Fruit fly (Drosophila melanogaster) whole organism, embryonic: ENCODE measurements around the gene CG9839.

Source experiments
- Abd-B ChIP-seq: fragments of 200-800 bp; sonication (Bioruptor generic); optimal IDR thresholded peaks from 2 replicates; lab custom pipeline; 2018; ENCODE audit warnings: missing biosample characterization, mild to moderate bottlenecking, missing genetic modification characterization, moderate library complexity
- Ada2b ChIP-seq: fragments of 200-800 bp; sonication (Bioruptor generic); IDR thresholded peaks from 2 replicates; pipeline ENCODE4 v1.3.6; 2022; ENCODE audit warnings: missing biosample characterization, missing genetic modification characterization
- Awh ChIP-seq: fragments of 200-800 bp; sonication (Bioruptor generic); IDR thresholded peaks from 2 replicates; pipeline ENCODE4, ENCODE4 v1.3.6; 2022; ENCODE audit warnings: missing biosample characterization, missing genetic modification characterization
- B-H2 ChIP-seq: fragments of 200-800 bp; sonication (Bioruptor generic); optimal IDR thresholded peaks from 2 replicates; lab custom pipeline; 2018; ENCODE audit warnings: missing biosample characterization, mild to moderate bottlenecking, missing genetic modification characterization
- Bdp1 ChIP-seq: fragments of 200-800 bp; sonication (Bioruptor generic); optimal IDR thresholded peaks from 3 replicates; lab custom pipeline; 2016; ENCODE audit warnings: missing biosample characterization, missing genetic modification characterization
- CG10979 ChIP-seq: fragments of 200-800 bp; sonication (Bioruptor generic); optimal IDR thresholded peaks from 2 replicates; lab custom pipeline; 2018; ENCODE audit warnings: missing biosample characterization, mild to moderate bottlenecking, missing genetic modification characterization, moderate library complexity
- CG11560 ChIP-seq: fragments of 200-800 bp; sonication (Bioruptor generic); IDR thresholded peaks from 3 replicates; pipeline ENCODE4 v1.3.6; 2022; ENCODE audit warnings: missing biosample characterization, missing genetic modification characterization
- CG12071 ChIP-seq: fragments of 200-800 bp; sonication (Bioruptor generic); optimal IDR thresholded peaks from 3 replicates; lab custom pipeline; 2018; ENCODE audit warnings: missing biosample characterization, mild to moderate bottlenecking, missing genetic modification characterization
- CG12942 ChIP-seq: fragments of 200-800 bp; sonication (Bioruptor generic); optimal IDR thresholded peaks from 3 replicates; lab custom pipeline; 2016; ENCODE audit warnings: missing biosample characterization, missing genetic modification characterization
- CG15073 ChIP-seq: fragments of 200-800 bp; sonication (Bioruptor generic); optimal IDR thresholded peaks from 2 replicates; lab custom pipeline; 2016; ENCODE audit warnings: missing biosample characterization, missing genetic modification characterization
- CG15514 ChIP-seq: fragments of 200-800 bp; sonication (Bioruptor generic); optimal IDR thresholded peaks from 3 replicates; lab custom pipeline; 2017; ENCODE audit warnings: missing biosample characterization, missing genetic modification characterization, mild to moderate bottlenecking, moderate library complexity, missing genetic modification reagents
- CG1647 ChIP-seq: fragments of 200-800 bp; sonication (Bioruptor generic); optimal IDR thresholded peaks from 3 replicates; lab custom pipeline; 2016; ENCODE audit warnings: missing biosample characterization, missing genetic modification characterization
- CG17385 ChIP-seq: fragments of 200-800 bp; sonication (Bioruptor generic); optimal IDR thresholded peaks from 3 replicates; lab custom pipeline; 2018; ENCODE audit warnings: missing biosample characterization, mild to moderate bottlenecking, missing genetic modification characterization
- CG30403 ChIP-seq: fragments of 200-800 bp; sonication (Bioruptor generic); optimal IDR thresholded peaks from 3 replicates; lab custom pipeline; 2016; ENCODE audit warnings: missing biosample characterization, missing genetic modification characterization
- CG31441 ChIP-seq: fragments of 200-800 bp; sonication (Bioruptor generic); IDR thresholded peaks from 2 replicates; pipeline ENCODE4 v1.3.6; 2022; ENCODE audit warnings: missing biosample characterization, missing genetic modification characterization
- CG4328 ChIP-seq: fragments of 200-800 bp; sonication (Bioruptor generic); optimal IDR thresholded peaks from 3 replicates; lab custom pipeline; 2017; ENCODE audit warnings: missing biosample characterization, missing genetic modification reagents, missing genetic modification characterization
- CG4707 ChIP-seq: fragments of 200-800 bp; sonication (Bioruptor generic); optimal IDR thresholded peaks from 2 replicates; lab custom pipeline; 2018; ENCODE audit warnings: missing biosample characterization, mild to moderate bottlenecking, missing genetic modification characterization, moderate library complexity
- CG9215 ChIP-seq: fragments of 200-800 bp; sonication (Bioruptor generic); IDR thresholded peaks from 2 replicates; pipeline ENCODE4 v1.3.6; 2022; ENCODE audit warnings: missing biosample characterization, missing genetic modification characterization
- CG9609 ChIP-seq: fragments of 200-800 bp; sonication (Bioruptor generic); optimal IDR thresholded peaks from 3 replicates; lab custom pipeline; 2016; ENCODE audit warnings: missing biosample characterization, missing genetic modification characterization
- Camta ChIP-seq: fragments of 200-800 bp; sonication (Bioruptor generic); optimal IDR thresholded peaks from 2 replicates; lab custom pipeline; 2016; ENCODE audit warnings: missing biosample characterization, missing genetic modification characterization
- Dbx ChIP-seq: fragments of 200-800 bp; sonication (Bioruptor generic); IDR thresholded peaks from 3 replicates; pipeline ENCODE4 v1.3.6; 2022; ENCODE audit warnings: missing biosample characterization, missing genetic modification characterization
- Dll ChIP-seq: fragments of 200-800 bp; sonication (Bioruptor generic); IDR thresholded peaks from 4 replicates; pipeline ENCODE4 v1.3.6; 2022; ENCODE audit warnings: missing biosample characterization, missing genetic modification characterization; ENCODE audit not compliant: partially characterized antibody
- Fer2 ChIP-seq: fragments of 200-800 bp; sonication (Bioruptor generic); optimal IDR thresholded peaks from 2 replicates; lab custom pipeline; 2018; ENCODE audit warnings: missing biosample characterization, mild to moderate bottlenecking, missing genetic modification characterization, moderate library complexity
- HmgD ChIP-seq: fragments of 200-800 bp; sonication (Bioruptor generic); optimal IDR thresholded peaks from 3 replicates; lab custom pipeline; 2016; ENCODE audit warnings: missing biosample characterization, missing genetic modification characterization
- Max ChIP-seq: fragments of 200-800 bp; sonication (Bioruptor generic); optimal IDR thresholded peaks from 2 replicates; lab custom pipeline; 2016; ENCODE audit warnings: missing biosample characterization, mild to moderate bottlenecking, missing genetic modification characterization
- NFAT ChIP-seq: fragments of 200-800 bp; sonication (Bioruptor generic); IDR thresholded peaks from 2 replicates; pipeline ENCODE4 v1.3.6; 2022; ENCODE audit warnings: missing biosample characterization, missing genetic modification characterization
- Side ChIP-seq: fragments of 200-800 bp; sonication (Bioruptor generic); optimal IDR thresholded peaks from 2 replicates; lab custom pipeline; 2016; ENCODE audit warnings: missing biosample characterization, missing genetic modification characterization
- Sox100B ChIP-seq: fragments of 200-800 bp; sonication (Bioruptor generic); optimal IDR thresholded peaks from 3 replicates; lab custom pipeline; 2018; ENCODE audit warnings: missing biosample characterization, mild to moderate bottlenecking, missing genetic modification characterization
- Trl ChIP-seq, 3 experiments: fragments of >200 bp in 2 of 3; fragments of 200-800 bp in 1 of 3; sonication (Bioruptor generic) in 1 of 3; optimal IDR thresholded peaks; 2 replicates in 1 of 3; 3 replicates in 2 of 3; lab custom pipeline; 2016 to 2017; ENCODE audit warnings: missing biosample characterization in 1 of 3, missing genetic modification characterization in 1 of 3
- Xbp1 ChIP-seq: fragments of 200-800 bp; sonication (Bioruptor generic); optimal IDR thresholded peaks from 3 replicates; lab custom pipeline; 2016; ENCODE audit warnings: missing biosample characterization, mild to moderate bottlenecking, missing genetic modification characterization
- bcd ChIP-seq: fragments of 200-800 bp; sonication (Bioruptor generic); optimal IDR thresholded peaks from 2 replicates; lab custom pipeline; 2017; ENCODE audit warnings: missing biosample characterization, mild to moderate bottlenecking, missing genetic modification characterization
- chn ChIP-seq: fragments of 200-800 bp; sonication (Bioruptor generic); optimal IDR thresholded peaks from 2 replicates; lab custom pipeline; 2016; ENCODE audit warnings: missing biosample characterization, missing genetic modification characterization
- crol ChIP-seq: fragments of 200-800 bp; sonication (Bioruptor generic); IDR thresholded peaks from 2 replicates; pipeline ENCODE4 v1.3.6; 2022; ENCODE audit warnings: missing biosample characterization, missing genetic modification characterization
- dm ChIP-seq: fragments of 200-800 bp; sonication (Bioruptor generic); optimal IDR thresholded peaks from 3 replicates; lab custom pipeline; 2016; ENCODE audit warnings: missing biosample characterization, missing genetic modification characterization
- dmrt99B ChIP-seq: fragments of 200-800 bp; sonication (Bioruptor generic); optimal IDR thresholded peaks from 2 replicates; lab custom pipeline; 2018; ENCODE audit warnings: missing biosample characterization, mild to moderate bottlenecking, missing genetic modification characterization, moderate library complexity
- eyg ChIP-seq: fragments of 200-800 bp; sonication (Bioruptor generic); optimal IDR thresholded peaks from 3 replicates; lab custom pipeline; 2016; ENCODE audit warnings: missing biosample characterization, missing genetic modification characterization
- kay ChIP-seq: fragments of 200-800 bp; sonication (Bioruptor generic); optimal IDR thresholded peaks from 2 replicates; lab custom pipeline; 2016; ENCODE audit warnings: missing biosample characterization, missing genetic modification characterization
- klu ChIP-seq: fragments of 200-800 bp; sonication (Bioruptor generic); IDR thresholded peaks from 2 replicates; pipeline ENCODE4 v1.3.6; 2022; ENCODE audit warnings: missing biosample characterization, missing genetic modification characterization
- lbe ChIP-seq: fragments of 200-800 bp; sonication (Bioruptor generic); optimal IDR thresholded peaks from 2 replicates; lab custom pipeline; 2016; ENCODE audit warnings: missing biosample characterization, mild to moderate bottlenecking, missing genetic modification characterization
- mirr ChIP-seq: fragments of 200-800 bp; sonication (Bioruptor generic); optimal IDR thresholded peaks from 3 replicates; lab custom pipeline; 2018; ENCODE audit warnings: missing biosample characterization, mild to moderate bottlenecking, missing genetic modification characterization
- pros ChIP-seq: fragments of 200-800 bp; sonication (Bioruptor generic); optimal IDR thresholded peaks from 3 replicates; lab custom pipeline; 2019; ENCODE audit warnings: missing biosample characterization, mild to moderate bottlenecking, missing genetic modification characterization, moderate library complexity
- psq ChIP-seq: fragments of 200-800 bp; sonication (Bioruptor generic); optimal IDR thresholded peaks from 2 replicates; lab custom pipeline; 2017; ENCODE audit warnings: missing biosample characterization, missing genetic modification characterization
- ranshi ChIP-seq: fragments of 200-800 bp; sonication (Bioruptor generic); IDR thresholded peaks from 2 replicates; pipeline ENCODE4 v1.3.6; 2022; ENCODE audit warnings: missing biosample characterization, missing genetic modification characterization
- sim ChIP-seq: fragments of 200-800 bp; sonication (Bioruptor generic); IDR thresholded peaks from 2 replicates; pipeline ENCODE4 v1.3.6; 2022; ENCODE audit warnings: missing biosample characterization, missing genetic modification characterization
- so ChIP-seq: fragments of 200-800 bp; sonication (Bioruptor generic); IDR thresholded peaks from 3 replicates; pipeline ENCODE4 v1.3.6; 2022; ENCODE audit warnings: missing biosample characterization, missing genetic modification characterization
- sob ChIP-seq: fragments of 200-800 bp; sonication (Bioruptor generic); IDR thresholded peaks from 2 replicates; pipeline ENCODE4 v1.3.6; 2022; ENCODE audit warnings: missing biosample characterization, missing genetic modification characterization
- stwl ChIP-seq: fragments of 200-800 bp; sonication (Bioruptor generic); optimal IDR thresholded peaks from 3 replicates; lab custom pipeline; 2018; ENCODE audit warnings: missing biosample characterization, mild to moderate bottlenecking, missing genetic modification characterization, moderate library complexity
- ttk ChIP-seq: fragments of 200-800 bp; sonication (Bioruptor generic); IDR thresholded peaks from 2 replicates; pipeline ENCODE4 v2.1.2; 2022; ENCODE audit warnings: missing biosample characterization, missing genetic modification characterization
- vnd ChIP-seq: fragments of 200-800 bp; sonication (Bioruptor generic); IDR thresholded peaks from 3 replicates; pipeline ENCODE4 v1.3.6; 2022; ENCODE audit warnings: missing biosample characterization, missing genetic modification characterization; ENCODE audit not compliant: partially characterized antibody
- wor ChIP-seq: fragments of 200-800 bp; sonication (Bioruptor generic); IDR thresholded peaks from 2 replicates; pipeline ENCODE4 v1.3.6; 2022; ENCODE audit warnings: missing biosample characterization, missing genetic modification characterization

Gene CG9839

DNA sequence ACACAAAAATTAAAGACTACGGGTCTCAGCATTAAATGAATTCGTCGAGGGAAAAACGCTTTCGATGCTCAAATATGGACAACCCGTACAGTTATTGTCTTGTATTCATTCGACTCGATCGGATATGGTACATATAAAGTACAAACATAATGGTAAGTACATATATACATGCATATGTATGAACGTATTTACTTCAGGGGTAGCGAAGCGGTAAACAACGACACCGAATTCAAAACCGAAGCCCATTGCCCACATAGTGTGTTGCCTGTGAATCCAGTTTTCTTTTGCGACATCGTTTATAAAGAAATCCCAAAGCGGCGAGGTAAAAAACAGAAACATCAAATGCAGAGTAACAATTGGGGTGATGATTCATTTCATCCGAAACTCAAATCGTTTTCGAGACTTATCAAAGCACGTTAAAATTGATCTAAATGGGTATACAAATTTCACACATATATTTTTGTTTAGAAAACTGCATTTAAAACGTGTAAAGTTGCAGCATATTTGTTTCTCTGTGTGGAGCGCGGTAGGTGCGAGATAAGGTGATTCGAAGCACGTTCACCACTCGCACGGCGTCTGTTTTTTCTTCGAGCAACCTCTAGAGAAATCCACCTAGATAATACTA, 6.9 kb upstream of the CG9839 start (continued):
- TF ChIP-seq ranshi (GFP tag; lab: Robert Waterston, UW) (0 out of 2 replicates have a peak, but pooled peaks have one; percentile 33), CG4328 (no peak), Ada2b (peak; percentile 51), crol (GFP tag; lab: Robert Waterston, UW) (peak; percentile 43; the same call in 1 of the 2 replicates), lbe (GFP tag; lab: Kevin White, UChicago) (peak; percentile 4), ttk (GFP tag; lab: Robert Waterston, UW) (peak; percentile 46; the same call in 1 of the 2 replicates), CG9215 (peak; percentile 58; the same call in 1 of the 2 replicates), sob (GFP tag; lab: Robert Waterston, UW) (peak; percentile 33; the same call in 1 of the 2 replicates), Dll (no peak), CG4707 (peak; percentile 51), bcd (GFP tag; lab: Kevin White, UChicago) (no peak), pros (peak; percentile 82), wor (GFP tag; lab: Robert Waterston, UW) (0 out of 2 replicates have a peak, but pooled peaks have one; percentile 14), dm (no peak), CG9609 (GFP tag; lab: Kevin White, UChicago) (peak; percentile 22), Sox100B (GFP tag; lab: Kevin White, UChicago) (no peak), CG30403 (GFP tag; lab: Kevin White, UChicago) (peak; percentile 49), Xbp1 (peak; percentile 58), CG12071 (GFP tag; lab: Kevin White, UChicago) (no peak), Max (GFP tag; lab: Kevin White, UChicago) (peak; percentile 31), CG11560 (tag; lab: Robert Waterston, UW) (no peak), sim (GFP tag; lab: Robert Waterston, UW) (no peak), Dbx (GFP tag; lab: Robert Waterston, UW) (0 out of 3 replicates have a peak, but pooled peaks have one; percentile 54), CG31441 (GFP tag; lab: Robert Waterston, UW) (peak; percentile 39; the same call in 1 of the 2 replicates), B-H2 (GFP tag; lab: Kevin White, UChicago) (no peak), CG17385 (peak; percentile 46), Fer2 (tag; lab: Kevin White, UChicago) (peak; percentile 12), stwl (tag; lab: Kevin White, UChicago) (no peak), Awh (GFP tag; lab: Robert Waterston, UW) (peak; percentile 81; the same call in 1 of the 2 replicates), Bdp1 (peak; percentile 51), vnd (GFP tag; lab: Robert Waterston, UW) (no peak), CG15073 (no peak), HmgD (peak; percentile 31), psq (GFP tag; lab: Kevin White, UChicago) (no peak), mirr (peak; percentile 31), CG10979 (tag; lab: Kevin White, UChicago) (peak; percentile 63), CG12942 (GFP tag; lab: Kevin White, UChicago) (peak; percentile 7), CG15514 (GFP tag; lab: Kevin White, UChicago) (no peak), so (GFP tag; lab: Robert Waterston, UW) (no peak), kay (peak; percentile 64), Camta (GFP tag; lab: Kevin White, UChicago) (peak; percentile 40), eyg (GFP tag; lab: Kevin White, UChicago) (no peak), dmrt99B (tag; lab: Kevin White, UChicago) (peak; percentile 69), klu (GFP tag; lab: Robert Waterston, UW) (0 out of 2 replicates have a peak, but pooled peaks have one; percentile 27), CG1647 (GFP tag; lab: Kevin White, UChicago) (peak; percentile 18), Abd-B (peak; percentile 39), NFAT (peak; percentile 60), Trl (optimal IDR thresholded peaks at IDR 0.05; lab: Kevin White, UChicago) (no peak), Trl (GFP tag; optimal IDR thresholded peaks at IDR 0.05; lab: Kevin White, UChicago) (no peak), Side (GFP tag; lab: Kevin White, UChicago) (no peak), chn (GFP tag; lab: Kevin White, UChicago) (peak; percentile 29)
